Fruit fly (Drosophila melanogaster) whole organism, embryonic: ENCODE measurements around the gene Dh44.

Experiments
- CG10366 ChIP-seq: fragments of 200-800 bp; sonication (Bioruptor generic); IDR thresholded peaks from 2 replicates; pipeline ENCODE4 v1.3.6; 2022; ENCODE audit warnings: missing biosample characterization, missing genetic modification characterization
- CG11560 ChIP-seq: fragments of 200-800 bp; sonication (Bioruptor generic); IDR thresholded peaks from 3 replicates; pipeline ENCODE4 v1.3.6; 2022; ENCODE audit warnings: missing biosample characterization, missing genetic modification characterization
- CG11723 ChIP-seq: fragments of 200-800 bp; sonication (Bioruptor generic); optimal IDR thresholded peaks from 2 replicates; lab custom pipeline; 2017; ENCODE audit warnings: missing biosample characterization, mild to moderate bottlenecking, missing genetic modification characterization
- CG12942 ChIP-seq: fragments of 200-800 bp; sonication (Bioruptor generic); optimal IDR thresholded peaks from 3 replicates; lab custom pipeline; 2016; ENCODE audit warnings: missing biosample characterization, missing genetic modification characterization
- CG14965 ChIP-seq: fragments of 200-800 bp; sonication (Bioruptor generic); optimal IDR thresholded peaks from 2 replicates; lab custom pipeline; 2016; ENCODE audit warnings: missing biosample characterization, missing genetic modification characterization, borderline replicate concordance
- CG17385 ChIP-seq: fragments of 200-800 bp; sonication (Bioruptor generic); optimal IDR thresholded peaks from 3 replicates; lab custom pipeline; 2018; ENCODE audit warnings: missing biosample characterization, mild to moderate bottlenecking, missing genetic modification characterization
- CG1792 ChIP-seq: fragments of 200-800 bp; sonication (Bioruptor generic); optimal IDR thresholded peaks from 2 replicates; lab custom pipeline; 2016; ENCODE audit warnings: missing biosample characterization, missing genetic modification characterization
- CG18262 ChIP-seq: fragments of 200-800 bp; optimal IDR thresholded peaks from 3 replicates; lab custom pipeline; 2019; ENCODE audit warnings: missing biosample characterization, mild to moderate bottlenecking, missing genetic modification characterization, moderate library complexity
- CG2129 ChIP-seq: fragments of 200-800 bp; sonication (Bioruptor generic); IDR thresholded peaks from 2 replicates; pipeline ENCODE4 v1.3.6; 2022; ENCODE audit warnings: missing biosample characterization, missing genetic modification characterization; ENCODE audit not compliant: partially characterized antibody
- CG2678 ChIP-seq: fragments of 200-800 bp; sonication (Bioruptor generic); optimal IDR thresholded peaks from 3 replicates; lab custom pipeline; 2019; ENCODE audit warnings: missing biosample characterization, mild to moderate bottlenecking, missing genetic modification characterization, moderate library complexity
- CG31388 ChIP-seq: fragments of 200-800 bp; sonication (Bioruptor generic); optimal IDR thresholded peaks from 2 replicates; lab custom pipeline; 2016; ENCODE audit warnings: missing biosample characterization, missing genetic modification characterization
- CG3847 ChIP-seq: fragments of 200-800 bp; sonication (Bioruptor generic); IDR thresholded peaks from 2 replicates; pipeline ENCODE4 v1.3.6; 2022; ENCODE audit warnings: missing biosample characterization, missing genetic modification characterization
- CG4707 ChIP-seq: fragments of 200-800 bp; sonication (Bioruptor generic); optimal IDR thresholded peaks from 2 replicates; lab custom pipeline; 2018; ENCODE audit warnings: missing biosample characterization, mild to moderate bottlenecking, missing genetic modification characterization, moderate library complexity
- CG6683 ChIP-seq: fragments of 200-800 bp; sonication (Bioruptor generic); optimal IDR thresholded peaks from 2 replicates; lab custom pipeline; 2017; ENCODE audit warnings: missing biosample characterization, mild to moderate bottlenecking, missing genetic modification characterization, missing genetic modification reagents
- CG6813 ChIP-seq: fragments of 200-800 bp; sonication (Bioruptor generic); optimal IDR thresholded peaks from 2 replicates; lab custom pipeline; 2017; ENCODE audit warnings: missing biosample characterization, missing genetic modification characterization, mild to moderate bottlenecking, moderate library complexity, missing genetic modification reagents
- CG8388 ChIP-seq: fragments of 200-800 bp; sonication (Bioruptor generic); optimal IDR thresholded peaks from 2 replicates; lab custom pipeline; 2019; ENCODE audit warnings: missing biosample characterization, mild to moderate bottlenecking, missing genetic modification characterization, moderate library complexity
- CG8478 ChIP-seq: fragments of >200 bp; optimal IDR thresholded peaks from 2 replicates; lab custom pipeline; 2018
- CG9609 ChIP-seq: fragments of 200-800 bp; sonication (Bioruptor generic); optimal IDR thresholded peaks from 3 replicates; lab custom pipeline; 2016; ENCODE audit warnings: missing biosample characterization, missing genetic modification characterization
- CG9876 ChIP-seq: fragments of 200-800 bp; sonication (Bioruptor generic); optimal IDR thresholded peaks from 2 replicates; lab custom pipeline; 2016; ENCODE audit warnings: missing biosample characterization, missing genetic modification characterization
- CrebB ChIP-seq: fragments of 200-800 bp; sonication (Bioruptor generic); optimal IDR thresholded peaks from 3 replicates; lab custom pipeline; 2018; ENCODE audit warnings: missing biosample characterization, mild to moderate bottlenecking, missing genetic modification characterization
- D19A ChIP-seq: fragments of 200-800 bp; optimal IDR thresholded peaks from 3 replicates; lab custom pipeline; 2019; ENCODE audit warnings: missing biosample characterization, mild to moderate bottlenecking, missing genetic modification characterization, moderate library complexity
- Dad ChIP-seq: fragments of 200-800 bp; sonication (Bioruptor generic); optimal IDR thresholded peaks from 3 replicates; lab custom pipeline; 2016; ENCODE audit warnings: missing biosample characterization, missing genetic modification characterization
- E2f1 ChIP-seq: fragments of 200-800 bp; sonication (Bioruptor generic); IDR thresholded peaks from 2 replicates; pipeline ENCODE4 v1.3.6; 2022; ENCODE audit warnings: missing biosample characterization, missing genetic modification characterization
- Eip74EF ChIP-seq, 2 experiments: fragments of 200-800 bp in 1 of 2; fragments of >200 bp in 1 of 2; sonication (Bioruptor generic) in 1 of 2; optimal IDR thresholded peaks; 2 replicates each; lab custom pipeline; 2017 to 2019; ENCODE audit warnings: missing biosample characterization in 2 of 2, missing genetic modification characterization in 2 of 2, mild to moderate bottlenecking in 1 of 2, moderate library complexity in 1 of 2
- Fer1 ChIP-seq: fragments of 200-800 bp; sonication (Bioruptor generic); optimal IDR thresholded peaks from 2 replicates; lab custom pipeline; 2017; ENCODE audit warnings: missing biosample characterization, mild to moderate bottlenecking, missing genetic modification characterization
- HmgD ChIP-seq: fragments of 200-800 bp; sonication (Bioruptor generic); optimal IDR thresholded peaks from 3 replicates; lab custom pipeline; 2016; ENCODE audit warnings: missing biosample characterization, missing genetic modification characterization
- HmgZ ChIP-seq: fragments of 200-800 bp; sonication (Bioruptor generic); optimal IDR thresholded peaks from 2 replicates; lab custom pipeline; 2018; ENCODE audit warnings: missing biosample characterization, mild to moderate bottlenecking, missing genetic modification characterization
- Hmr ChIP-seq: fragments of 200-800 bp; sonication (Bioruptor generic); optimal IDR thresholded peaks from 3 replicates; lab custom pipeline; 2017; ENCODE audit warnings: mild to moderate bottlenecking, missing biosample characterization, missing genetic modification reagents, missing genetic modification characterization
- MESR4 ChIP-seq: fragments of 200-800 bp; sonication (Bioruptor generic); optimal IDR thresholded peaks from 2 replicates; lab custom pipeline; 2018; ENCODE audit warnings: missing biosample characterization, mild to moderate bottlenecking, missing genetic modification characterization, moderate library complexity
- Scr ChIP-seq: fragments of 200-800 bp; sonication (Bioruptor generic); IDR thresholded peaks from 2 replicates; pipeline ENCODE4 v1.3.6; 2022; ENCODE audit warnings: missing biosample characterization, missing genetic modification characterization; ENCODE audit not compliant: partially characterized antibody
- Trl ChIP-seq, 3 experiments: fragments of >200 bp in 2 of 3; fragments of 200-800 bp in 1 of 3; sonication (Bioruptor generic) in 1 of 3; optimal IDR thresholded peaks; 2 replicates in 1 of 3; 3 replicates in 2 of 3; lab custom pipeline; 2016 to 2017; ENCODE audit warnings: missing biosample characterization in 1 of 3, missing genetic modification characterization in 1 of 3
- ap ChIP-seq: fragments of 200-800 bp; sonication (Bioruptor generic); IDR thresholded peaks from 2 replicates; pipeline ENCODE4 v1.3.6; 2022; ENCODE audit warnings: missing biosample characterization, missing genetic modification characterization
- danr ChIP-seq: fragments of 200-800 bp; sonication (Bioruptor generic); IDR thresholded peaks from 2 replicates; pipeline ENCODE4 v1.3.6; 2022; ENCODE audit warnings: missing biosample characterization, missing genetic modification characterization
- dimm ChIP-seq: fragments of 200-800 bp; sonication (Bioruptor generic); IDR thresholded peaks from 2 replicates; pipeline ENCODE4 v1.3.6; 2022; ENCODE audit warnings: missing biosample characterization, missing genetic modification characterization
- eve ChIP-seq, 2 experiments: fragments of >200 bp; optimal IDR thresholded peaks; 2 replicates each; lab custom pipeline; 2017; ENCODE audit warnings: missing biosample characterization in 2 of 2, missing genetic modification characterization in 2 of 2
- fd96Cb ChIP-seq: fragments of 200-800 bp; sonication (Bioruptor generic); optimal IDR thresholded peaks from 2 replicates; lab custom pipeline; 2018; ENCODE audit warnings: missing biosample characterization, mild to moderate bottlenecking, missing genetic modification characterization, moderate library complexity
- gcm2 ChIP-seq: fragments of 200-800 bp; sonication (Bioruptor generic); optimal IDR thresholded peaks from 2 replicates; lab custom pipeline; 2016; ENCODE audit warnings: missing biosample characterization, missing genetic modification characterization
- gro ChIP-seq: fragments of 200-800 bp; sonication (Bioruptor generic); optimal IDR thresholded peaks from 2 replicates; lab custom pipeline; 2016; ENCODE audit warnings: missing biosample characterization, missing genetic modification characterization
- h ChIP-seq: fragments of >200 bp; optimal IDR thresholded peaks from 2 replicates; lab custom pipeline; 2017
- inv ChIP-seq: fragments of 200-800 bp; sonication (Bioruptor generic); IDR thresholded peaks from 2 replicates; pipeline ENCODE4 v1.3.6; 2022; ENCODE audit warnings: missing biosample characterization, missing genetic modification characterization; ENCODE audit not compliant: partially characterized antibody
- nerfin-1 ChIP-seq: fragments of 200-800 bp; sonication (Bioruptor generic); optimal IDR thresholded peaks from 3 replicates; lab custom pipeline; 2019; ENCODE audit warnings: missing biosample characterization, mild to moderate bottlenecking, missing genetic modification characterization, moderate library complexity
- oc ChIP-seq: fragments of 200-800 bp; sonication (Bioruptor generic); optimal IDR thresholded peaks from 2 replicates; lab custom pipeline; 2018; ENCODE audit warnings: missing biosample characterization, mild to moderate bottlenecking, missing genetic modification characterization, moderate library complexity
- org-1 ChIP-seq: fragments of 200-800 bp; sonication (Bioruptor generic); optimal IDR thresholded peaks from 2 replicates; lab custom pipeline; 2017; ENCODE audit warnings: missing biosample characterization, missing genetic modification characterization
- pan ChIP-seq, 4 experiments: fragments of >200 bp in 3 of 4; fragments of 200-800 bp in 1 of 4; sonication (Bioruptor generic) in 1 of 4; optimal IDR thresholded peaks in 3 of 4; IDR thresholded peaks in 1 of 4; 2 replicates each; pipeline versions ENCODE4 v1.3.6 to Lab custom; 2017 to 2022; ENCODE audit warnings: missing biosample characterization in 2 of 4, missing genetic modification characterization in 2 of 4, mixed read lengths in 1 of 4
- pho ChIP-seq: fragments of 200-800 bp; sonication (Bioruptor generic); optimal IDR thresholded peaks from 2 replicates; lab custom pipeline; 2016; ENCODE audit warnings: missing biosample characterization, missing genetic modification characterization
- pros ChIP-seq: fragments of 200-800 bp; sonication (Bioruptor generic); optimal IDR thresholded peaks from 3 replicates; lab custom pipeline; 2019; ENCODE audit warnings: missing biosample characterization, mild to moderate bottlenecking, missing genetic modification characterization, moderate library complexity
- salm ChIP-seq: fragments of 200-800 bp; sonication (Bioruptor generic); optimal IDR thresholded peaks from 2 replicates; lab custom pipeline; 2018; ENCODE audit warnings: missing biosample characterization, mild to moderate bottlenecking, missing genetic modification characterization
- wor ChIP-seq: fragments of 200-800 bp; sonication (Bioruptor generic); IDR thresholded peaks from 2 replicates; pipeline ENCODE4 v1.3.6; 2022; ENCODE audit warnings: missing biosample characterization, missing genetic modification characterization
- zen ChIP-seq: fragments of 200-800 bp; sonication (Bioruptor generic); optimal IDR thresholded peaks from 3 replicates; lab custom pipeline; 2018; ENCODE audit warnings: missing biosample characterization, mild to moderate bottlenecking, missing genetic modification characterization, moderate library complexity
- zfh2 ChIP-seq: fragments of 200-800 bp; sonication (Bioruptor generic); optimal IDR thresholded peaks from 2 replicates; lab custom pipeline; 2016; ENCODE audit warnings: missing biosample characterization, missing genetic modification characterization

Gene Dh44

dm6 chr3R:9618331-9618730 lies 19.7 kb upstream of the Dh44 start (continued):
- peak in 1 of 2 experiments; percentile 48 for TF ChIP-seq Eip74EF (GFP tag; optimal IDR thresholded peaks at IDR 0.05; lab: Kevin White, UChicago)
- peak; percentile 69 for TF ChIP-seq E2f1 (GFP tag; lab: Robert Waterston, UW)
- TF ChIP-seq CG14965 = no peak
- peak; percentile 76 for TF ChIP-seq zen
- TF ChIP-seq HmgD = no peak
- TF ChIP-seq CG4707 (GFP tag; lab: Kevin White, UChicago) = peak; percentile 48
- TF ChIP-seq nerfin-1 (tag; lab: Kevin White, UChicago) = peak; percentile 51
- TF ChIP-seq D19A (tag; lab: Kevin White, UChicago) = peak; percentile 8
- TF ChIP-seq CG2678 (tag; lab: Kevin White, UChicago) = peak; percentile 76
- TF ChIP-seq CG6813 (GFP tag; lab: Kevin White, UChicago) = peak; percentile 54
- TF ChIP-seq CG18262 (tag; lab: Kevin White, UChicago) = peak; percentile 45
- TF ChIP-seq inv (GFP tag; lab: Robert Waterston, UW) = no peak
- TF ChIP-seq pho (GFP tag; lab: Kevin White, UChicago) = peak; percentile 35
- TF ChIP-seq CG11560 (tag; lab: Robert Waterston, UW) = peak; percentile 34; the same call in 1 of the 3 replicates
- no peak for TF ChIP-seq MESR4 (GFP tag; lab: Kevin White, UChicago)
- peak; percentile 35 for TF ChIP-seq zfh2 (GFP tag; lab: Kevin White, UChicago)
- TF ChIP-seq CG6683 (GFP tag; lab: Kevin White, UChicago) = peak; percentile 2
- TF ChIP-seq eve (GFP tag; optimal IDR thresholded peaks at IDR 0.05; lab: Kevin White, UChicago) = no peak
- TF ChIP-seq ap (GFP tag; lab: Robert Waterston, UW) = peak; percentile 71
- no peak for TF ChIP-seq CG8478
- peak; percentile 73 for TF ChIP-seq CG8388 (GFP tag; lab: Kevin White, UChicago)
- no peak for TF ChIP-seq Trl (optimal IDR thresholded peaks at IDR 0.05; lab: Kevin White, UChicago)
- TF ChIP-seq Trl (GFP tag; optimal IDR thresholded peaks at IDR 0.05; lab: Kevin White, UChicago) = peak; percentile 66
- TF ChIP-seq CG10366 (GFP tag; lab: Robert Waterston, UW) = peak; percentile 83
- TF ChIP-seq CG9876 = peak; percentile 52
- TF ChIP-seq CrebB = peak; percentile 57
- no peak for TF ChIP-seq gro (GFP tag; lab: Kevin White, UChicago)
- TF ChIP-seq CG12942 (GFP tag; lab: Kevin White, UChicago) = peak; percentile 51
- peak; percentile 51 for TF ChIP-seq CG1792 (GFP tag; lab: Kevin White, UChicago)
- no peak for TF ChIP-seq Scr (GFP tag; lab: Robert Waterston, UW)
- peak; percentile 55 for TF ChIP-seq CG3847 (GFP tag; lab: Robert Waterston, UW)
- peak; percentile 79 for TF ChIP-seq fd96Cb
- peak; percentile 70 for TF ChIP-seq CG17385 (GFP tag; lab: Kevin White, UChicago)
- no peak for TF ChIP-seq h (lab: Kevin White, UChicago)
- peak; percentile 67 for TF ChIP-seq oc (tag; lab: Kevin White, UChicago)
- TF ChIP-seq Fer1 = peak; percentile 50
- peak; percentile 25 for TF ChIP-seq HmgZ
- peak; percentile 72 for TF ChIP-seq org-1 (GFP tag; lab: Kevin White, UChicago)
- TF ChIP-seq CG2129 (GFP tag; lab: Robert Waterston, UW) = no peak
- no peak for TF ChIP-seq pros (GFP tag; lab: Kevin White, UChicago)
- TF ChIP-seq Hmr (GFP tag; lab: Kevin White, UChicago) = peak; percentile 48
- peak; percentile 70 for TF ChIP-seq CG9609 (GFP tag; lab: Kevin White, UChicago)
- TF ChIP-seq pan (optimal IDR thresholded peaks at IDR 0.05; lab: Kevin White, UChicago) = no peak
- TF ChIP-seq pan (GFP tag; optimal IDR thresholded peaks at IDR 0.05 in 1 of 2, IDR thresholded peaks at IDR 0.05 in 1 of 2) = peak in 1 of 2 experiments; percentile 86
- TF ChIP-seq salm = peak; percentile 31
- peak; percentile 67 for TF ChIP-seq danr (GFP tag; lab: Robert Waterston, UW)
- peak; percentile 69 for TF ChIP-seq gcm2 (GFP tag; lab: Kevin White, UChicago)
- peak; percentile 60 for TF ChIP-seq Dad (GFP tag; lab: Kevin White, UChicago)
- peak; percentile 25 for TF ChIP-seq CG31388 (GFP tag; lab: Kevin White, UChicago)
- peak; percentile 56 for TF ChIP-seq CG11723 (GFP tag; lab: Kevin White, UChicago)
- peak; percentile 73 for TF ChIP-seq wor (GFP tag; lab: Robert Waterston, UW)
- TF ChIP-seq dimm (GFP tag; lab: Robert Waterston, UW) = peak; percentile 58
